Fruit fly (Drosophila melanogaster): ENCODE measurements around the gene ATPsynCF6.

Gene ATPsynCF6

DNA sequence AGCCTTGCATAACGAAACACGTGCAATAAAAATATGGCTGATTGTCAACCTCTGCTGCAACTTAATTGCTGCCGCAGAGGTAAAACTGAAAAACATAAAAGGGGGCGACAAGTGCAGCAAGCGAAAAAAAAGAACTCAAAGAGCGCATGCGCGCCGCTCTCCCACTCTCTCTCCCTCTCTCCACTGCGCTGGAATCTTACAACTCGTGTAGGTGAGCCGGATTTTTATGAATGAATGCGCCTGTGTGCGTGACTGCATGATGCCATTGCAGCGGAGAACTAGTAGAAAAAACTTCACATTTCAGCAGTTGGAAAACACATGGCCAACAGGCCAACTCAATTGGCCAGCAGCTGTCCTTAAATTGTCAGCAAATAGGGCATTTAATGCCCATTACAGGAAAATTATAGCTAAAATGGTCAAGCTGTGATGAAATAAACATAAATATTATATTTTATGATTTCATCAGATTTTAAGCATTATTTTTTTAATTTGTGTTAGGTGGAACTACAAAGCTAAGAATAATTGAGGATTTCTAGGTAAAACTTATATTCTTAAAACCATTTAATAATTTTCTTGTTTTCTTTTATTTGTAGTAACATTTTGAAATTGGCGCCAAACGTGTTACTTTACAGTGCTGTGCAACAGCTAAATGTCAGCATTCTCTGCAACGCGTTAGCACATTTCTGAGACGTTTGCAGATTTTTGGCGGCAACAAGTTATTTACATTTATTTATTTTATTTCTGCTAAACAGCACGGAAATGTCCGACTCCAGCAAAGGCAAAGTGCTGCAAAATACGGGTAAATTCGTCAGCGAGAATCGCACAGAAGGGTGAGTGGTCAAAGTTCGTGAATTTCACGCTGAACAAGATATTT lies 8.2 kb downstream of the ATPsynCF6 start, which contains the start of gene PolE1 (continued):
- TF ChIP-seq CG10959 (GFP tag; IDR thresholded peaks at IDR 0.05) (no peak), Xrp1 (GFP tag; IDR thresholded peaks at IDR 0.05) (0 out of 2 replicates have a peak, but pooled peaks have one; percentile 5), Dad (GFP tag; optimal IDR thresholded peaks at IDR 0.05) (no peak), knrl (GFP tag; IDR thresholded peaks at IDR 0.05; ENCODE audit: partially characterized antibody) (no peak), grn (GFP tag; optimal IDR thresholded peaks at IDR 0.05) (no peak), zfh1 (GFP tag; IDR thresholded peaks at IDR 0.05) (no peak), Ravus (GFP tag; IDR thresholded peaks at IDR 0.05) (no peak), CG13287 (GFP tag; IDR thresholded peaks at IDR 0.05; ENCODE audit: partially characterized antibody) (peak; percentile 29; the same call in 1 of the 2 replicates), da (GFP tag; optimal IDR thresholded peaks at IDR 0.05) (no peak), ac (GFP tag; optimal IDR thresholded peaks at IDR 0.05) (no peak), CG8359 (GFP tag; optimal IDR thresholded peaks at IDR 0.05; ENCODE audit: borderline replicate concordance) (no peak), CG1603 (tag; optimal IDR thresholded peaks at IDR 0.05) (peak; percentile 27), HLH3B (GFP tag; IDR thresholded peaks at IDR 0.05) (no peak; the same call in 1 of the 2 replicates), bab2 (GFP tag; optimal IDR thresholded peaks at IDR 0.05) (no peak), CG7357 (GFP tag; IDR thresholded peaks at IDR 0.05) (no peak), Nf-YA (GFP tag; IDR thresholded peaks at IDR 0.05) (no peak), CG2712 (tag; optimal IDR thresholded peaks at IDR 0.05) (peak; percentile 35), rib (GFP tag; IDR thresholded peaks at IDR 0.05) (peak; percentile 73), CG12391 (tag; optimal IDR thresholded peaks at IDR 0.05) (peak; percentile 28), CG2678 (tag; optimal IDR thresholded peaks at IDR 0.05) (no peak), gro (GFP tag; optimal IDR thresholded peaks at IDR 0.05) (peak; percentile 21), crp (GFP tag; optimal IDR thresholded peaks at IDR 0.05) (no peak), Hr78 (GFP tag; optimal IDR thresholded peaks at IDR 0.05) (no peak), sr (GFP tag; IDR thresholded peaks at IDR 0.05) (no peak)

- TF ChIP-seq da (GFP tag; optimal IDR thresholded peaks at IDR 0.05) (no peak), CG10366 (GFP tag; IDR thresholded peaks at IDR 0.05) (peak; percentile 29), CG4282 (GFP tag; optimal IDR thresholded peaks at IDR 0.05) (peak; percentile 4), Camta (GFP tag; optimal IDR thresholded peaks at IDR 0.05) (no peak), Ptx1 (GFP tag; IDR thresholded peaks at IDR 0.05) (peak; percentile 64), CHES-1-like (GFP tag; optimal IDR thresholded peaks at IDR 0.05) (no peak), disco-r (GFP tag; optimal IDR thresholded peaks at IDR 0.05) (no peak), cad (GFP tag; optimal IDR thresholded peaks at IDR 0.05) (no peak), pfk (GFP tag; optimal IDR thresholded peaks at IDR 0.05) (no peak), crp (GFP tag; optimal IDR thresholded peaks at IDR 0.05) (no peak), CG7839 (tag; optimal IDR thresholded peaks at IDR 0.05) (peak; percentile 68), CG9215 (GFP tag; IDR thresholded peaks at IDR 0.05) (peak; percentile 44; the same call in 1 of the 2 replicates), Sox102F (GFP tag; optimal IDR thresholded peaks at IDR 0.05) (peak; percentile 57), Vsx1 (GFP tag; optimal IDR thresholded peaks at IDR 0.05) (no peak), Bteb2 (GFP tag; optimal IDR thresholded peaks at IDR 0.05) (no peak), tap (tag; optimal IDR thresholded peaks at IDR 0.05) (peak; percentile 42), CG11695 (GFP tag; IDR thresholded peaks at IDR 0.05) (peak; percentile 61; the same call in 2 of the 3 replicates), MTF-1 (GFP tag; optimal IDR thresholded peaks at IDR 0.05; ENCODE audit: borderline replicate concordance) (no peak), CG6254 (GFP tag; optimal IDR thresholded peaks at IDR 0.05) (peak; percentile 54), Oli (tag; optimal IDR thresholded peaks at IDR 0.05) (peak; percentile 57), Antp (GFP tag; optimal IDR thresholded peaks at IDR 0.05) (peak; percentile 36), Lpt (GFP tag; optimal IDR thresholded peaks at IDR 0.05) (no peak), CG31441 (GFP tag; IDR thresholded peaks at IDR 0.05) (peak; percentile 78), CG3281 (GFP tag; optimal IDR thresholded peaks at IDR 0.05) (peak; percentile 82), Six4 (GFP tag; optimal IDR thresholded peaks at IDR 0.05) (peak; percentile 49), ssp (GFP tag; IDR thresholded peaks at IDR 0.05) (0 out of 2 replicates have a peak, but pooled peaks have one; percentile 19)
These were observed 8.9 kb downstream of the ATPsynCF6 start for dm6 chr3R:23346893-23347396.

Measured in whole organism, embryonic.